Fruit fly (Drosophila melanogaster) whole organism, embryonic: ENCODE data around the gene GC.

Source experiments
- BEAF-32 ChIP-seq: fragments of 200-800 bp; sonication (Bioruptor generic); optimal IDR thresholded peaks from 3 replicates; lab custom pipeline; 2017; ENCODE audit warnings: missing biosample characterization, missing genetic modification characterization, mild to moderate bottlenecking, moderate library complexity, missing genetic modification reagents
- Blimp-1 ChIP-seq: fragments of 200-800 bp; sonication (Bioruptor generic); optimal IDR thresholded peaks from 3 replicates; lab custom pipeline; 2018; ENCODE audit warnings: missing biosample characterization, missing genetic modification characterization, mild to moderate bottlenecking, moderate library complexity, missing genetic modification reagents
- CG1024 ChIP-seq: fragments of 200-800 bp; sonication (Bioruptor generic); IDR thresholded peaks from 2 replicates; pipeline ENCODE4 v1.3.6; 2022; ENCODE audit warnings: missing biosample characterization, missing genetic modification characterization
- CG11696 ChIP-seq: fragments of 200-800 bp; sonication (Bioruptor generic); IDR thresholded peaks from 2 replicates; pipeline ENCODE4 v1.3.6; 2022; ENCODE audit warnings: missing biosample characterization, missing genetic modification characterization
- CG12299 ChIP-seq: fragments of 200-800 bp; sonication (Bioruptor generic); optimal IDR thresholded peaks from 2 replicates; lab custom pipeline; 2018; ENCODE audit warnings: missing biosample characterization, mild to moderate bottlenecking, missing genetic modification characterization
- CG12659 ChIP-seq: fragments of 200-800 bp; sonication (Bioruptor generic); optimal IDR thresholded peaks from 3 replicates; lab custom pipeline; 2017; ENCODE audit warnings: mild to moderate bottlenecking, missing biosample characterization, missing genetic modification reagents, missing genetic modification characterization
- CG15269 ChIP-seq: fragments of 200-800 bp; sonication (Bioruptor generic); optimal IDR thresholded peaks from 2 replicates; lab custom pipeline; 2018; ENCODE audit warnings: missing biosample characterization, mild to moderate bottlenecking, missing genetic modification characterization, moderate library complexity
- CG1529 ChIP-seq: fragments of 200-800 bp; sonication (Bioruptor generic); optimal IDR thresholded peaks from 3 replicates; lab custom pipeline; 2018; ENCODE audit warnings: missing biosample characterization, missing genetic modification characterization
- CG16813 ChIP-seq: fragments of 200-800 bp; sonication (Bioruptor generic); IDR thresholded peaks from 3 replicates; pipeline ENCODE4 v1.3.6; 2022; ENCODE audit warnings: missing biosample characterization, missing genetic modification characterization; ENCODE audit not compliant: partially characterized antibody
- CG16863 ChIP-seq: fragments of 200-800 bp; sonication (Bioruptor generic); optimal IDR thresholded peaks from 3 replicates; lab custom pipeline; 2016; ENCODE audit warnings: missing biosample characterization, missing genetic modification characterization
- CG17829 ChIP-seq: fragments of 200-800 bp; optimal IDR thresholded peaks from 2 replicates; lab custom pipeline; 2019; ENCODE audit warnings: missing biosample characterization, mild to moderate bottlenecking, missing genetic modification characterization, moderate library complexity
- CG18262 ChIP-seq: fragments of 200-800 bp; optimal IDR thresholded peaks from 3 replicates; lab custom pipeline; 2019; ENCODE audit warnings: missing biosample characterization, mild to moderate bottlenecking, missing genetic modification characterization, moderate library complexity
- CG18599 ChIP-seq: fragments of 200-800 bp; sonication (Bioruptor generic); optimal IDR thresholded peaks from 3 replicates; lab custom pipeline; 2017; ENCODE audit warnings: missing biosample characterization, missing genetic modification characterization, mild to moderate bottlenecking, moderate library complexity, missing genetic modification reagents
- CG2129 ChIP-seq: fragments of 200-800 bp; sonication (Bioruptor generic); IDR thresholded peaks from 2 replicates; pipeline ENCODE4 v1.3.6; 2022; ENCODE audit warnings: missing biosample characterization, missing genetic modification characterization; ENCODE audit not compliant: partially characterized antibody
- CG2678 ChIP-seq: fragments of 200-800 bp; sonication (Bioruptor generic); optimal IDR thresholded peaks from 3 replicates; lab custom pipeline; 2019; ENCODE audit warnings: missing biosample characterization, mild to moderate bottlenecking, missing genetic modification characterization, moderate library complexity
- CG2889 ChIP-seq: fragments of 200-800 bp; sonication (Bioruptor generic); IDR thresholded peaks from 3 replicates; pipeline ENCODE4 v1.3.6; 2022; ENCODE audit warnings: missing biosample characterization, missing genetic modification characterization
- CG42726 ChIP-seq: fragments of 200-800 bp; sonication (Bioruptor generic); IDR thresholded peaks from 2 replicates; pipeline ENCODE4 v1.3.6; 2022; ENCODE audit warnings: missing biosample characterization, missing genetic modification characterization; ENCODE audit not compliant: partially characterized antibody
- CG6683 ChIP-seq: fragments of 200-800 bp; sonication (Bioruptor generic); optimal IDR thresholded peaks from 2 replicates; lab custom pipeline; 2017; ENCODE audit warnings: missing biosample characterization, mild to moderate bottlenecking, missing genetic modification characterization, missing genetic modification reagents
- CG6854 ChIP-seq: fragments of 200-800 bp; sonication (Bioruptor generic); optimal IDR thresholded peaks from 3 replicates; lab custom pipeline; 2017; ENCODE audit warnings: missing biosample characterization, mild to moderate bottlenecking, missing genetic modification characterization
- CG7839 ChIP-seq: fragments of 200-800 bp; sonication (Bioruptor generic); optimal IDR thresholded peaks from 3 replicates; lab custom pipeline; 2018; ENCODE audit warnings: missing biosample characterization, mild to moderate bottlenecking, missing genetic modification characterization, moderate library complexity
- CTCF ChIP-seq: fragments of 200-800 bp; sonication (Bioruptor generic); optimal IDR thresholded peaks from 2 replicates; lab custom pipeline; 2017; ENCODE audit warnings: missing biosample characterization, mild to moderate bottlenecking, missing genetic modification characterization, moderate library complexity
- Dbx ChIP-seq: fragments of 200-800 bp; sonication (Bioruptor generic); IDR thresholded peaks from 3 replicates; pipeline ENCODE4 v1.3.6; 2022; ENCODE audit warnings: missing biosample characterization, missing genetic modification characterization
- HHEX ChIP-seq: fragments of 200-800 bp; sonication (Bioruptor generic); optimal IDR thresholded peaks from 3 replicates; lab custom pipeline; 2017; ENCODE audit warnings: missing biosample characterization, mild to moderate bottlenecking, missing genetic modification characterization, missing genetic modification reagents
- Jarid2 ChIP-seq: fragments of 200-800 bp; sonication (Bioruptor generic); optimal IDR thresholded peaks from 3 replicates; lab custom pipeline; 2017; ENCODE audit warnings: mild to moderate bottlenecking, missing biosample characterization, missing genetic modification reagents, missing genetic modification characterization
- Lim3 ChIP-seq: fragments of 200-800 bp; sonication (Bioruptor generic); IDR thresholded peaks from 2 replicates; pipeline ENCODE4 v1.3.6; 2022; ENCODE audit warnings: missing biosample characterization, missing genetic modification characterization
- Xrp1 ChIP-seq: fragments of 200-800 bp; sonication (Bioruptor generic); IDR thresholded peaks from 2 replicates; pipeline ENCODE4 v1.3.6; 2022; ENCODE audit warnings: missing biosample characterization, missing genetic modification characterization
- btn ChIP-seq: fragments of 200-800 bp; sonication (Bioruptor generic); optimal IDR thresholded peaks from 2 replicates; lab custom pipeline; 2016; ENCODE audit warnings: missing biosample characterization, missing genetic modification characterization
- fd64A ChIP-seq: fragments of 200-800 bp; sonication (Bioruptor generic); optimal IDR thresholded peaks from 3 replicates; lab custom pipeline; 2018; ENCODE audit warnings: missing biosample characterization, mild to moderate bottlenecking, missing genetic modification characterization
- fd96Cb ChIP-seq: fragments of 200-800 bp; sonication (Bioruptor generic); optimal IDR thresholded peaks from 2 replicates; lab custom pipeline; 2018; ENCODE audit warnings: missing biosample characterization, mild to moderate bottlenecking, missing genetic modification characterization, moderate library complexity
- ftz-f1 ChIP-seq: fragments of 200-800 bp; sonication (Bioruptor generic); optimal IDR thresholded peaks from 2 replicates; lab custom pipeline; 2016; ENCODE audit warnings: missing biosample characterization, missing genetic modification characterization
- gce ChIP-seq: fragments of 200-800 bp; sonication (Bioruptor generic); IDR thresholded peaks from 3 replicates; pipeline ENCODE4 v1.3.6; 2022; ENCODE audit warnings: missing biosample characterization, missing genetic modification characterization
- gfzf ChIP-seq: fragments of 200-800 bp; sonication (Bioruptor generic); optimal IDR thresholded peaks from 2 replicates; lab custom pipeline; 2016; ENCODE audit warnings: missing biosample characterization, mild to moderate bottlenecking, missing genetic modification characterization, moderate library complexity
- hkb ChIP-seq, 2 experiments: fragments of 200-800 bp in 1 of 2; fragments of >200 bp in 1 of 2; sonication (Bioruptor generic) in 1 of 2; IDR thresholded peaks in 1 of 2; optimal IDR thresholded peaks in 1 of 2; 2 replicates each; pipeline versions ENCODE4 v1.3.6 to Lab custom; 2017 to 2022; ENCODE audit warnings: missing biosample characterization in 1 of 2, missing genetic modification characterization in 1 of 2
- ind ChIP-seq: fragments of 200-800 bp; sonication (Bioruptor generic); optimal IDR thresholded peaks from 3 replicates; lab custom pipeline; 2016; ENCODE audit warnings: missing biosample characterization, missing genetic modification characterization
- jing ChIP-seq: fragments of 200-800 bp; sonication (Bioruptor generic); optimal IDR thresholded peaks from 2 replicates; lab custom pipeline; 2018; ENCODE audit warnings: missing biosample characterization, mild to moderate bottlenecking, missing genetic modification characterization
- ken ChIP-seq: fragments of 200-800 bp; sonication (Bioruptor generic); IDR thresholded peaks from 3 replicates; pipeline ENCODE4 v1.3.6; 2022; ENCODE audit warnings: missing biosample characterization, missing genetic modification characterization
- kni ChIP-seq: fragments of 200-800 bp; sonication (Bioruptor generic); optimal IDR thresholded peaks from 3 replicates; lab custom pipeline; 2017; ENCODE audit warnings: mild to moderate bottlenecking, missing biosample characterization, missing genetic modification reagents, missing genetic modification characterization
- mirr ChIP-seq: fragments of 200-800 bp; sonication (Bioruptor generic); optimal IDR thresholded peaks from 3 replicates; lab custom pipeline; 2018; ENCODE audit warnings: missing biosample characterization, mild to moderate bottlenecking, missing genetic modification characterization
- oc ChIP-seq: fragments of 200-800 bp; sonication (Bioruptor generic); optimal IDR thresholded peaks from 2 replicates; lab custom pipeline; 2018; ENCODE audit warnings: missing biosample characterization, mild to moderate bottlenecking, missing genetic modification characterization, moderate library complexity
- org-1 ChIP-seq: fragments of 200-800 bp; sonication (Bioruptor generic); optimal IDR thresholded peaks from 2 replicates; lab custom pipeline; 2017; ENCODE audit warnings: missing biosample characterization, missing genetic modification characterization
- pros ChIP-seq: fragments of 200-800 bp; sonication (Bioruptor generic); optimal IDR thresholded peaks from 3 replicates; lab custom pipeline; 2019; ENCODE audit warnings: missing biosample characterization, mild to moderate bottlenecking, missing genetic modification characterization, moderate library complexity
- ranshi ChIP-seq: fragments of 200-800 bp; sonication (Bioruptor generic); IDR thresholded peaks from 2 replicates; pipeline ENCODE4 v1.3.6; 2022; ENCODE audit warnings: missing biosample characterization, missing genetic modification characterization
- scrt ChIP-seq: fragments of 200-800 bp; sonication (Bioruptor generic); optimal IDR thresholded peaks from 2 replicates; lab custom pipeline; 2018; ENCODE audit warnings: missing biosample characterization, mild to moderate bottlenecking, missing genetic modification characterization, moderate library complexity
- sug ChIP-seq: fragments of 200-800 bp; optimal IDR thresholded peaks from 2 replicates; lab custom pipeline; 2019; ENCODE audit warnings: missing biosample characterization, mild to moderate bottlenecking, missing genetic modification characterization, moderate library complexity
- tap ChIP-seq: fragments of 200-800 bp; optimal IDR thresholded peaks from 3 replicates; lab custom pipeline; 2019; ENCODE audit warnings: missing biosample characterization, mild to moderate bottlenecking, missing genetic modification characterization, moderate library complexity
- tna ChIP-seq: fragments of 200-800 bp; sonication (Bioruptor generic); IDR thresholded peaks from 2 replicates; pipeline ENCODE4 v1.3.6; 2022; ENCODE audit warnings: missing biosample characterization, missing genetic modification characterization; ENCODE audit not compliant: partially characterized antibody
- unc-4 ChIP-seq: fragments of 200-800 bp; sonication (Bioruptor generic); IDR thresholded peaks from 2 replicates; pipeline ENCODE4 v1.3.6; 2022; ENCODE audit warnings: missing biosample characterization, missing genetic modification characterization; ENCODE audit not compliant: partially characterized antibody

GC gene

dm6 chr3L:1586266-1587054, 42.6 kb downstream of the GC start (continued):
- TF ChIP-seq CG15269 (tag; lab: Kevin White, UChicago): no peak
- TF ChIP-seq CG12299 (tag; lab: Kevin White, UChicago): no peak
- no peak for TF ChIP-seq fd96Cb (tag; lab: Kevin White, UChicago)
- peak; percentile 69 for TF ChIP-seq mirr (GFP tag; lab: Kevin White, UChicago)
- no peak for TF ChIP-seq Lim3 (GFP tag; lab: Robert Waterston, UW)
- peak; percentile 48; the same call in 1 of the 2 replicates for TF ChIP-seq tna (GFP tag; lab: Robert Waterston, UW)
- peak; percentile 6 for TF ChIP-seq pros (GFP tag; lab: Kevin White, UChicago)
- no peak for TF ChIP-seq CG16863 (GFP tag; lab: Kevin White, UChicago)
- TF ChIP-seq CG6683 (GFP tag; lab: Kevin White, UChicago): peak; percentile 4
- peak; percentile 49 for TF ChIP-seq kni (GFP tag; lab: Kevin White, UChicago)
- no peak for TF ChIP-seq ind (GFP tag; lab: Kevin White, UChicago)
- peak; percentile 47; the same call in 1 of the 2 replicates for TF ChIP-seq CG11696 (GFP tag; lab: Robert Waterston, UW)
- peak; percentile 46 for TF ChIP-seq HHEX (GFP tag; lab: Kevin White, UChicago)
- TF ChIP-seq tap (tag; lab: Kevin White, UChicago): no peak
- TF ChIP-seq btn: no peak
- TF ChIP-seq CG2678: peak; percentile 24
- no peak; the same call in 1 of the 2 replicates for TF ChIP-seq CG42726 (GFP tag; lab: Robert Waterston, UW)
- no peak for TF ChIP-seq CG7839 (tag; lab: Kevin White, UChicago)
- TF ChIP-seq Jarid2 (GFP tag; lab: Kevin White, UChicago): peak; percentile 98
- no peak for TF ChIP-seq Xrp1
- TF ChIP-seq org-1 (GFP tag; lab: Kevin White, UChicago): no peak
- no peak for TF ChIP-seq CG1529 (GFP tag; lab: Kevin White, UChicago)
- peak; percentile 9; the same call in 1 of the 2 replicates for TF ChIP-seq CG1024
- peak; percentile 14 for TF ChIP-seq sug (tag; lab: Kevin White, UChicago)
- TF ChIP-seq gce (GFP tag; lab: Robert Waterston, UW): peak; percentile 46; the same call in 1 of the 3 replicates
- peak; percentile 2 for TF ChIP-seq CTCF
- peak; percentile 6 for TF ChIP-seq CG17829 (tag; lab: Kevin White, UChicago)
- TF ChIP-seq unc-4 (GFP tag; lab: Robert Waterston, UW): peak; percentile 55; the same call in 1 of the 2 replicates
- TF ChIP-seq Blimp-1 (GFP tag; lab: Kevin White, UChicago): peak; percentile 15
- TF ChIP-seq BEAF-32 (GFP tag; lab: Kevin White, UChicago): no peak
- no peak for TF ChIP-seq fd64A
- no peak for TF ChIP-seq CG2129 (GFP tag; lab: Robert Waterston, UW)
- peak; percentile 9 for TF ChIP-seq ftz-f1 (GFP tag; lab: Kevin White, UChicago)
- peak; percentile 50 for TF ChIP-seq CG6854 (GFP tag; lab: Kevin White, UChicago)
- peak; percentile 52; the same call in 1 of the 3 replicates for TF ChIP-seq Dbx (GFP tag; lab: Robert Waterston, UW)
- no peak for TF ChIP-seq CG12659
- no peak for TF ChIP-seq CG18262 (tag; lab: Kevin White, UChicago)
- no peak for TF ChIP-seq CG2889 (GFP tag; lab: Robert Waterston, UW)
- 0 out of 3 replicates have a peak, but pooled peaks have one; percentile 18 for TF ChIP-seq ken
- peak; percentile 4 for TF ChIP-seq scrt (GFP tag; lab: Kevin White, UChicago)
- no peak for TF ChIP-seq gfzf (GFP tag; lab: Kevin White, UChicago)
- TF ChIP-seq ranshi (GFP tag; lab: Robert Waterston, UW): peak; percentile 8; the same call in 1 of the 2 replicates
- TF ChIP-seq jing (GFP tag; lab: Kevin White, UChicago): no peak
- TF ChIP-seq oc (tag; lab: Kevin White, UChicago): no peak
- no peak for TF ChIP-seq hkb (optimal IDR thresholded peaks at IDR 0.05; lab: Kevin White, UChicago)
- TF ChIP-seq hkb (GFP tag; IDR thresholded peaks at IDR 0.05; lab: Robert Waterston, UW): peak; percentile 56
- peak; percentile 32 for TF ChIP-seq CG18599 (GFP tag; lab: Kevin White, UChicago)
- no peak for TF ChIP-seq CG16813 (GFP tag; lab: Robert Waterston, UW)
